Worm (Caenorhabditis elegans): ENCODE data around the gene pbo-5.

Gene pbo-5

DNA sequence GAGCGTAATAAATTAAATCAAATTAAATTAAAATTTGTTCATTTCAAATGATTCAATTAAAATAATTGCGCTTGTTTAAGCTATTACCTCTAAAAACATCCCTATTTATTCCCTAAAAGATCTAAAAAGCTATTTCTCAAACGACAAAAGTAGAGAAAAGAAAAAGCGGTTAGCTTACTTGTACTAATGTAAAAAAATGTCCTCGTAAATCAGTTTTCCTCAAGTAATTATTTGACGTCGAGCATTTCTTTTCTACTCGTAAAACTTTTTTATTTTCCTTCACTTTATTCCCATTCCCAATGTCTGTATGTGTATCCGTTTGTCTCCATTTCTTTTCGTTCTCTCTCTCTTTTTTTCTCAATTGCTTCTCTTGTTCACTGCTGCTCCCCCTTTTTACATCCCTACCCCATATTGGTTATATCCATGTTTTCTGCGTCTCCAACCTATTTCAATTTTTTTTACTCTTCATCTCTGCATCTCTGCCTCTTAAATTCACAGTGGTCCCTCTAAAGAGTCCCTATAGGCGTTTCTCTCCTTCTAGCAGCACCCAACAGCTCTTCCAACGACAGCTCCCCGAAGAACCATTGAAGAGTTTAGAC lies 36.1 kb upstream of the pbo-5 start, which contains the start of gene unc-80:
Gene unc-80, plus strand, starts transcription at position 533 of the 599 bp plus-strand sequence.
- TF ChIP-seq sdz-38 (tag; optimal IDR thresholded peaks at IDR 0.05), result no peak
- TF ChIP-seq K12H6.12 (tag; optimal IDR thresholded peaks at IDR 0.05), result peak; percentile 47
- TF ChIP-seq zim-3 (tag; optimal IDR thresholded peaks at IDR 0.05), result no peak
- peak in 1 of 3 experiments; percentile 44 for TF ChIP-seq lin-35 (GFP tag; optimal IDR thresholded peaks at IDR 0.05)
- no peak for TF ChIP-seq cebp-2 (GFP tag; IDR thresholded peaks at IDR 0.05)
- TF ChIP-seq F37B4.10 (GFP tag; IDR thresholded peaks at IDR 0.05), result no peak
- no peak for TF ChIP-seq Y53G8AR.9 (GFP tag; conservative IDR thresholded peaks at IDR 0.05)
- peak; percentile 58; the same call in 1 of the 2 replicates for TF ChIP-seq hmg-1.2 (GFP tag; IDR thresholded peaks at IDR 0.05)

ce11 chrV:20891871-20892270 lies 23.4 kb upstream of the pbo-5 start:
- TF ChIP-seq T26A5.8 (tag; optimal IDR thresholded peaks at IDR 0.05) (no peak), rec-8 (tag; optimal IDR thresholded peaks at IDR 0.05) (no peak), attf-3 (GFP tag; conservative IDR thresholded peaks at IDR 0.05) (no peak), attf-5 (GFP tag; optimal IDR thresholded peaks at IDR 0.05) (no peak), Y67H2A.10 (GFP tag; conservative IDR thresholded peaks at IDR 0.05) (no peak), let-607 (tag; optimal IDR thresholded peaks at IDR 0.05) (no peak)

- TF ChIP-seq nhr-80 (tag; optimal IDR thresholded peaks at IDR 0.05) (peak; percentile 60), B0261.1 (tag; optimal IDR thresholded peaks at IDR 0.05) (no peak), hmg-1.2 (GFP tag; IDR thresholded peaks at IDR 0.05) (peak; percentile 53; the same call in 1 of the 2 replicates)
These were observed 11.9 kb upstream of the pbo-5 start, which contains the start of gene amx-3 for ce11 chrV:20903167-20904093. Gene amx-3, minus strand, starts transcription at chrV:20903714.

DNA sequence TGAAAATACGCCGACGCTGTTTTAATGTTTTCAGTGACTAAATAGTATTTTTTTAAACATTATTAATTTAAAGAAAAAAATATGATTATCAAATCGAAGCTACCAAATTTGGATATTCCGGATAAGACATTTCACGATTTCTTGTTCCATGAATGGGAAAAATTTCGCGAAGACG lies 11.3 kb upstream of the pbo-5 start, which contains the start of gene acs-12:
Gene acs-12, plus strand, starts transcription at position 76 of the 175 bp plus-strand sequence.
- TF ChIP-seq attf-3 (GFP tag; conservative IDR thresholded peaks at IDR 0.05), result no peak

- TF ChIP-seq lin-54 (GFP tag; optimal IDR thresholded peaks at IDR 0.05) (no peak), nhr-80 (tag; optimal IDR thresholded peaks at IDR 0.05) (no peak), snpc-1.3 (tag; optimal IDR thresholded peaks at IDR 0.05; ENCODE audit: insufficient read depth) (no peak)
These were observed 8.3 kb upstream of the pbo-5 start for ce11 chrV:20906977-20907376.

DNA sequence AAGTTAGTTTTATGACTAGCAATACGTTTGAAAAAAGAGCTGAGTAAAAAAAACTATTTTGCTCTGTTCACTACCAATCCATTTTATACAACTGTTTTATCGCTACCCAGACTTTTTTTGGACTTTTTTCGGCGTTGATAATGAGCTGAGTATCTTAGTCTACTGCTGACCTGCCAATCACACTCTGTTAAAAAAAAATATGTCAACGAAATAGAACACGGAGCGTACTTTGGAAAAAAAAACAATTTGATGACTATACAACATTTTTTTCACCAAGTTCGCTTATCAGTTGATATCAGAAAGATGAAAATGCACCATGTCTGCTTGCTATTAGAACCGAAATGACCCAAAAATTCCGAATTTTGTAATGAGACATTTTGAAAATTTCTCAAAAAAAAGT lies 5.5 kb upstream of the pbo-5 start:
- 0 out of 2 replicates have a peak, but pooled peaks have one; percentile 12 for TF ChIP-seq dox-1 (GFP tag; IDR thresholded peaks at IDR 0.05)
- no peak for TF ChIP-seq ZK185.1 (tag; optimal IDR thresholded peaks at IDR 0.05; ENCODE audit: poor library complexity, severe bottlenecking)
- peak; percentile 2 for TF ChIP-seq atf-7 (tag; optimal IDR thresholded peaks at IDR 0.05)
- peak; percentile 90 for TF ChIP-seq nhr-80 (tag; optimal IDR thresholded peaks at IDR 0.05)

DNA sequence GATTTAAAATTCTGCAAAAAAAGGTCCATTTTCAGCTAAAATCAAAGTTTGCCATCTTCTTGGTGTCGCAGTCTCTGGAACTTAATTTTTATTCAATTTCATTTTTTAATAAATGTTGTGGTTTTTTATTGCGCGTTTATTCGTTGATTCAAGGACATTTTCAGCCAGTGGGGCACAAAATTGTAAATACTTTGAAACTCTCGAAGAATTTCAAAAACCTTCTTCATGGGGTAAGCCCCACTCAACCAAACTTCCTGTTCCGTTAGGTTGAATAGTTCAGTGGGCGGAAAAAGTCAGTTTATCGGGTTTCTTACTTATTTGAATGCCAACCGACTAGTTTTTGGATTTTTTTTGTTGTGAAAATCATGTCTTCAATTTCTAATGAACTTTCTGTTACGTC lies 5.1 kb upstream of the pbo-5 start, which contains the start of gene ttll-9:
Gene ttll-9, plus strand, starts transcription at position 301 of the 400 bp plus-strand sequence.
- TF ChIP-seq T07F8.4 (tag; optimal IDR thresholded peaks at IDR 0.05) (no peak), mcd-1 (GFP tag; IDR thresholded peaks at IDR 0.05) (no peak), lsy-27 (tag; optimal IDR thresholded peaks at IDR 0.05; ENCODE audit: borderline replicate concordance, insufficient read depth) (no peak), snpc-3.4 (tag; optimal IDR thresholded peaks at IDR 0.05) (no peak), ekl-4 (GFP tag; IDR thresholded peaks at IDR 0.05) (no peak), lag-1 (GFP tag; IDR thresholded peaks at IDR 0.05) (no peak), F57C9.4 (tag; optimal IDR thresholded peaks at IDR 0.05) (no peak), ceh-40 (GFP tag; IDR thresholded peaks at IDR 0.05) (no peak), lin-26 (GFP tag; IDR thresholded peaks at IDR 0.05) (no peak), atf-7 (tag; optimal IDR thresholded peaks at IDR 0.05) (no peak), let-607 (tag; optimal IDR thresholded peaks at IDR 0.05) (no peak), die-1 (tag; optimal IDR thresholded peaks at IDR 0.05) (no peak), F37B4.10 (GFP tag; IDR thresholded peaks at IDR 0.05) (no peak), ztf-22 (GFP tag; optimal IDR thresholded peaks at IDR 0.05) (no peak), attf-6 (GFP tag; IDR thresholded peaks at IDR 0.05) (no peak)

Measured in whole organism, young adult.